Worm (Caenorhabditis elegans) whole organism, L2 larva: ENCODE results near the gene E02H1.1.

Experiments used
- C34F6.9 ChIP-seq: fragments of 150-350 bp; optimal IDR thresholded peaks from 2 replicates; lab custom pipeline; 2014; ENCODE audit warnings: missing biosample characterization, missing genetic modification characterization
- aly-2 ChIP-seq: fragments of 150-350 bp; optimal IDR thresholded peaks from 2 replicates; lab custom pipeline; 2014; ENCODE audit warnings: missing biosample characterization, missing genetic modification characterization
- ama-1 ChIP-seq: fragments of 150-350 bp; optimal IDR thresholded peaks from 2 replicates; lab custom pipeline; 2018; ENCODE audit warnings: inconsistent platforms
- dmd-4 ChIP-seq: sonication (generic microtip); optimal IDR thresholded peaks from 2 replicates; lab custom pipeline; 2017; ENCODE audit warnings: missing biosample characterization, missing genetic modification characterization
- elt-1 ChIP-seq: fragments of 150-350 bp; optimal IDR thresholded peaks from 2 replicates; lab custom pipeline; 2014; ENCODE audit warnings: missing biosample characterization, missing genetic modification characterization
- lsy-2 ChIP-seq, 2 experiments: fragments of 150-350 bp in 1 of 2; sonication (generic microtip) in 1 of 2; optimal IDR thresholded peaks; 2 replicates each; lab custom pipeline; 2014 to 2017; ENCODE audit warnings: missing biosample characterization in 2 of 2, missing genetic modification characterization in 2 of 2
- mdl-1 ChIP-seq, 2 experiments: fragments of 150-350 bp in 1 of 2; sonication (generic microtip) in 1 of 2; optimal IDR thresholded peaks; 2 replicates each; lab custom pipeline; 2017; ENCODE audit warnings: missing biosample characterization in 2 of 2, missing genetic modification characterization in 2 of 2
- nhr-12 ChIP-seq: fragments of 150-350 bp; optimal IDR thresholded peaks from 2 replicates; lab custom pipeline; 2014; ENCODE audit warnings: missing biosample characterization, missing genetic modification characterization
- nhr-77 ChIP-seq: fragments of 150-350 bp; optimal IDR thresholded peaks from 2 replicates; lab custom pipeline; 2014; ENCODE audit warnings: missing biosample characterization, missing genetic modification characterization
- peb-1 ChIP-seq: fragments of 150-350 bp; optimal IDR thresholded peaks from 2 replicates; lab custom pipeline; 2014; ENCODE audit warnings: missing biosample characterization, missing genetic modification characterization
- unc-62 ChIP-seq: fragments of 150-350 bp; optimal IDR thresholded peaks from 2 replicates; lab custom pipeline; 2014; ENCODE audit warnings: missing biosample characterization, missing genetic modification reagents, missing genetic modification characterization
- ztf-4 ChIP-seq: fragments of 150-350 bp; optimal IDR thresholded peaks from 2 replicates; lab custom pipeline; 2014; ENCODE audit warnings: missing biosample characterization, missing genetic modification characterization

- no peak for TF ChIP-seq aly-2
- no peak for TF ChIP-seq ztf-4 (tag; lab: Kevin White, UChicago)
- no peak for TF ChIP-seq mdl-1 (tag; optimal IDR thresholded peaks at IDR 0.05; lab: Kevin White, UChicago)
- peak in 1 of 2 experiments; percentile 24 for TF ChIP-seq lsy-2 (tag; optimal IDR thresholded peaks at IDR 0.05; lab: Kevin White, UChicago)
- TF ChIP-seq peb-1 (tag; lab: Kevin White, UChicago): no peak
- TF ChIP-seq ama-1 (lab: Kevin White, UChicago): no peak
- no peak for TF ChIP-seq dmd-4 (tag; lab: Kevin White, UChicago)
- TF ChIP-seq C34F6.9 (tag; lab: Kevin White, UChicago): peak; percentile 61
- TF ChIP-seq elt-1: no peak
- no peak for TF ChIP-seq nhr-12 (tag; lab: Kevin White, UChicago)
- TF ChIP-seq nhr-77 (tag; lab: Kevin White, UChicago): no peak
- no peak for TF ChIP-seq unc-62 (GFP tag; lab: Kevin White, UChicago)
Measured at ce11 chrII:9621121-9621520, 30.2 kb upstream of the E02H1.1 start.
